Worm (Caenorhabditis elegans): Measurements from ENCODE around the gene gst-27.

ce11 chrII:15167340-15167739 is 1.8 kb upstream of the gst-27 start, which contains the start of gene gst-28:
- TF ChIP-seq W03F9.2 (tag; optimal IDR thresholded peaks at IDR 0.05) = no peak
- no peak for TF ChIP-seq him-1 (tag; optimal IDR thresholded peaks at IDR 0.05)
- TF ChIP-seq dao-5 (tag; optimal IDR thresholded peaks at IDR 0.05) = no peak

Measured in whole organism, L4/young adult.